Worm (Caenorhabditis elegans) whole organism, L2 larva: ENCODE results near the gene nspc-17.

ENCODE experiments used
- ZK546.5 ChIP-seq: sonication (generic microtip); optimal IDR thresholded peaks from 2 replicates; lab custom pipeline; 2017; ENCODE audit warnings: missing biosample characterization, missing genetic modification characterization
- lsy-2 ChIP-seq, 2 experiments: fragments of 150-350 bp in 1 of 2; sonication (generic microtip) in 1 of 2; optimal IDR thresholded peaks; 2 replicates each; lab custom pipeline; 2014 to 2017; ENCODE audit warnings: missing biosample characterization in 2 of 2, missing genetic modification characterization in 2 of 2
- mbf-1 ChIP-seq: sonication (generic microtip); optimal IDR thresholded peaks from 2 replicates; lab custom pipeline; 2017; ENCODE audit warnings: missing biosample characterization, missing genetic modification characterization

nspc-17 gene

DNA sequence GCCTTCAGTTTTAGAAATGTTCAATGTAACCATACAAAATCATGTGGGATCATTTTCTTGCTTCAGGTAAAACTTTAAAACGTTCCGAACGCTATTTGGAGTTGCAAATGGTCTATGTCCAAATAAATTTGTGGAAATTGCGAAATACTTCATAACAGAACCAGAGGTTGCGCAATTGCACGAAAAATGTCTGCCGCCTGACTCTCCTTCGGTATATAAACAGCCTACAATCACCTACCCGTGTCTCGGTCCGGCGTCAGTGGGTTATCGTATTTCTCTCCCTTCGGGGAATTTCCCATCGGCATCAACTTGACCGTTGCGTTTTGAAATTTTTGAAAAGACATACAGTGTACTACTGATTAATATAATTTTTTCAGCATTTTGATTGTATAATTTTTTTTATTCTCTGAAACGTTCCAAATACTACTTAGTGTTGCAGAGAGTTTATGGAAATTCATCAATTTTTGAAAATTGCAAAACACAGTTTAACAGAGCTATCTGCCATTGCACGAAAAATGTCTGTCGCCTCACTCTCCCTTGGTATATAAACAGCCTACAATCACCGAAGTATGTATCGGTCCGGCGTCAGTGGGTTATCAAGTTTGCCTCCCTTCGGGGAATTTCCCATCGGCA, 48.2 kb downstream of the nspc-17 start (continued):
- no peak for TF ChIP-seq mbf-1 (tag; lab: Kevin White, UChicago)
- no peak for TF ChIP-seq ZK546.5 (tag; lab: Kevin White, UChicago)
- peak in 1 of 2 experiments; percentile 31 for TF ChIP-seq lsy-2 (tag; optimal IDR thresholded peaks at IDR 0.05; lab: Kevin White, UChicago)
